Worm (Caenorhabditis elegans): Measurements from ENCODE around the gene ced-6.

DNA sequence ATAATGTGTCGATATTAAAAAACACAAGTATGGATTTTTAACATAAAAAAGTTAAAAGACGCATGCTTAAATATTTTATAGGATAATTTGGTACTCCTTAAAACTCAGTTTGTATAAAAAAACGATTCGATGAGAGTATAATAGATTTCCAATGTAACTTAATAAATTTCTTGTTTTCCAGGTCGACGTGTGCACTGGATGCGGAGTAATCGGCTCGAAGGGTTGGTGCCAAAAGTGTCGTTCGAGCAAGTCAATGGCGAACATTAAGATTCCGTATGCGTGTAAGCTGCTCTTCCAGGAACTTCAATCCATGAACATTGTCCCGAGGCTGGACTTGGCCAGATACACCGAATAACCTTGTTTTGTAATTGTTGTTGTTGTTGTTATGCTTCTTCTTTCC lies 31.2 kb upstream of the ced-6 start:
- TF ChIP-seq ama-1 (optimal IDR thresholded peaks at IDR 0.05) (no peak), mep-1 (tag; optimal IDR thresholded peaks at IDR 0.05) (no peak), pqm-1 (tag; optimal IDR thresholded peaks at IDR 0.05) (no peak), dpl-1 (GFP tag; optimal IDR thresholded peaks at IDR 0.05) (no peak), sptf-1 (tag; optimal IDR thresholded peaks at IDR 0.05) (no peak), efl-1 (optimal IDR thresholded peaks at IDR 0.05) (no peak), efl-1 (GFP tag; optimal IDR thresholded peaks at IDR 0.05 in 1 of 2) (no peak), nhr-11 (tag; optimal IDR thresholded peaks at IDR 0.05) (no peak), ztf-11 (tag; optimal IDR thresholded peaks at IDR 0.05) (no peak), skn-1 (tag; optimal IDR thresholded peaks at IDR 0.05) (no peak), nhr-12 (tag; optimal IDR thresholded peaks at IDR 0.05) (no peak), nhr-71 (tag; optimal IDR thresholded peaks at IDR 0.05) (no peak), rnt-1 (tag; optimal IDR thresholded peaks at IDR 0.05) (no peak)

Measured in whole organism, L1 larva.